Fruit fly (Drosophila melanogaster): ENCODE results near the gene C1GalTA.

dm6 chr2L:8959001-8959461 lies 8.0 kb upstream of the C1GalTA start, which contains the start of gene CG31886:
- TF ChIP-seq HLH106 (tag; optimal IDR thresholded peaks at IDR 0.05) (no peak), dmrt93B (GFP tag; optimal IDR thresholded peaks at IDR 0.05) (no peak), pan (optimal IDR thresholded peaks at IDR 0.05) (no peak), br (GFP tag; optimal IDR thresholded peaks at IDR 0.05) (no peak), Mio (GFP tag; optimal IDR thresholded peaks at IDR 0.05) (no peak), Sp1 (GFP tag; optimal IDR thresholded peaks at IDR 0.05) (no peak), psq (GFP tag; optimal IDR thresholded peaks at IDR 0.05) (no peak), OdsH (GFP tag; optimal IDR thresholded peaks at IDR 0.05) (no peak), rgr (GFP tag; optimal IDR thresholded peaks at IDR 0.05) (no peak)

Measured in whole organism, wandering third instar larva.